Fruit fly (Drosophila melanogaster): ENCODE data around the gene Hexo1.

DNA sequence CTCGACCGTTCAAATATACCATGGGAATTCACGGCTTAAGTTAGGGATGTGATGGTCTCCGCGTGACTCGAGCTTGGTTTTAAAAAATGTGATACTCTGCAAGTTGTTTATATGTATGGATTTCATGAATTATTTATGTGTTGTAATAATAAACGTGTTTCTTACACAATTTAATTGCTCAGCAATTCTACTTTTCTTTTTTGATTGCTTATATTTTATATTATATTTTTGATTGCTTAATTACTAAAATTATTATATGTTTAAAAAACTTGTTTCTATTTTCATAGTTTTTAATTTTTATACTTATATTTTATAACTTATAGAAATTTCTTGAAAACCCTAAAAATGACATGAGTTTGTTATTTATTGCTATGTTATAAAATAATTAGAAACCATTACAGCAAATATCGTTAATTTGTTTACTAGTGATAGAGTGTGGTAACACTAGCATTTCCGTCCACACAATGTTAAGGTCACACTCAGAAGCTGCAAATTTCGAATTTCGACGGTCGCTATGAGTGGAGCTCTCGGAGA, 34.1 kb upstream of the Hexo1 start, which contains the start of the genes ago and CG1265:
- TF ChIP-seq Abd-B (GFP tag; optimal IDR thresholded peaks at IDR 0.05) = no peak
- TF ChIP-seq Mio (GFP tag; optimal IDR thresholded peaks at IDR 0.05) = no peak
- peak; percentile 2 for TF ChIP-seq Hr83 (GFP tag; optimal IDR thresholded peaks at IDR 0.05; ENCODE audit: poor library complexity, severe bottlenecking)
- TF ChIP-seq br (GFP tag; optimal IDR thresholded peaks at IDR 0.05) = no peak
- TF ChIP-seq fru (GFP tag; optimal IDR thresholded peaks at IDR 0.05) = no peak
- peak; percentile 9 for TF ChIP-seq psq (GFP tag; optimal IDR thresholded peaks at IDR 0.05)
- peak; percentile 62 for TF ChIP-seq HLH106 (tag; optimal IDR thresholded peaks at IDR 0.05)
- TF ChIP-seq Sp1 (GFP tag; optimal IDR thresholded peaks at IDR 0.05) = peak; percentile 60
- peak; percentile 22 for TF ChIP-seq woc (GFP tag; optimal IDR thresholded peaks at IDR 0.05)
- TF ChIP-seq jim (GFP tag; optimal IDR thresholded peaks at IDR 0.05) = no peak
- TF ChIP-seq foxo (GFP tag; optimal IDR thresholded peaks at IDR 0.05) = peak in 1 of 2 experiments; percentile 36
- no peak for TF ChIP-seq Vsx2 (GFP tag; optimal IDR thresholded peaks at IDR 0.05; ENCODE audit: partially characterized antibody)
- no peak for TF ChIP-seq Hr78 (GFP tag; optimal IDR thresholded peaks at IDR 0.05)
